Worm (Caenorhabditis elegans) whole organism, L3 larva: Measurements from ENCODE around the gene F32D8.3.

ENCODE experiments used
- R02D3.7 ChIP-seq: fragments of 150-350 bp; optimal IDR thresholded peaks from 2 replicates; lab custom pipeline; 2014; ENCODE audit warnings: missing biosample characterization, missing genetic modification characterization
- ZK546.5 ChIP-seq: sonication (generic microtip); optimal IDR thresholded peaks from 2 replicates; lab custom pipeline; 2017; ENCODE audit warnings: missing biosample characterization, missing genetic modification characterization
- ceh-16 ChIP-seq: sonication (generic microtip); optimal IDR thresholded peaks from 2 replicates; lab custom pipeline; 2017; ENCODE audit warnings: missing biosample characterization, missing genetic modification characterization
- ceh-28 ChIP-seq: fragments of 150-350 bp; optimal IDR thresholded peaks from 2 replicates; lab custom pipeline; 2014; ENCODE audit warnings: missing biosample characterization, missing genetic modification reagents, missing genetic modification characterization
- ceh-9 ChIP-seq: sonication (generic microtip); optimal IDR thresholded peaks from 2 replicates; lab custom pipeline; 2018; ENCODE audit warnings: missing biosample characterization, missing genetic modification characterization
- daf-12 ChIP-seq: fragments of 150-350 bp; optimal IDR thresholded peaks from 2 replicates; lab custom pipeline; 2014; ENCODE audit warnings: missing biosample characterization, missing genetic modification reagents, missing genetic modification characterization
- egl-27 ChIP-seq: sonication (generic microtip); optimal IDR thresholded peaks from 4 replicates; lab custom pipeline; 2017; ENCODE audit warnings: missing biosample characterization, missing genetic modification reagents, missing genetic modification characterization
- elt-1 ChIP-seq: fragments of 150-350 bp; optimal IDR thresholded peaks from 2 replicates; lab custom pipeline; 2014; ENCODE audit warnings: missing biosample characterization, missing genetic modification characterization
- elt-2 ChIP-seq: sonication (generic microtip); optimal IDR thresholded peaks from 2 replicates; lab custom pipeline; 2016; ENCODE audit warnings: missing genetic modification reagents, mild to moderate bottlenecking, missing genetic modification characterization, missing compliant biosample characterization
- eor-1 ChIP-seq, 2 experiments: fragments of 150-350 bp; optimal IDR thresholded peaks; 2 replicates each; lab custom pipeline; 2014 to 2018; ENCODE audit warnings: missing biosample characterization in 2 of 2, missing genetic modification characterization in 2 of 2
- fkh-10 ChIP-seq: sonication (generic microtip); optimal IDR thresholded peaks from 2 replicates; lab custom pipeline; 2017; ENCODE audit warnings: missing biosample characterization, missing genetic modification reagents, missing genetic modification characterization
- fkh-2 ChIP-seq: fragments of 150-350 bp; optimal IDR thresholded peaks from 2 replicates; lab custom pipeline; 2014; ENCODE audit warnings: missing biosample characterization, missing genetic modification reagents, missing genetic modification characterization
- fos-1 ChIP-seq: fragments of 150-350 bp; optimal IDR thresholded peaks from 2 replicates; lab custom pipeline; 2014; ENCODE audit warnings: missing biosample characterization, missing genetic modification characterization
- hmg-11 ChIP-seq: sonication (generic microtip); optimal IDR thresholded peaks from 2 replicates; lab custom pipeline; 2016; ENCODE audit warnings: missing genetic modification characterization, missing compliant biosample characterization
- jun-1 ChIP-seq: fragments of 150-350 bp; optimal IDR thresholded peaks from 2 replicates; lab custom pipeline; 2014; ENCODE audit warnings: missing biosample characterization, missing genetic modification reagents, missing genetic modification characterization
- lin-15B ChIP-seq: fragments of 150-350 bp; optimal IDR thresholded peaks from 2 replicates; lab custom pipeline; 2014; ENCODE audit warnings: missing biosample characterization, missing genetic modification characterization
- lin-39 ChIP-seq: fragments of 150-350 bp; optimal IDR thresholded peaks from 2 replicates; lab custom pipeline; 2018; ENCODE audit warnings: missing biosample characterization, missing genetic modification reagents, missing genetic modification characterization
- mdl-1 ChIP-seq: fragments of 150-350 bp; optimal IDR thresholded peaks from 2 replicates; lab custom pipeline; 2014; ENCODE audit warnings: missing biosample characterization, missing genetic modification characterization
- mml-1 ChIP-seq: fragments of 150-350 bp; sonication (generic microtip); optimal IDR thresholded peaks from 3 replicates; lab custom pipeline; 2014; ENCODE audit warnings: missing biosample characterization, missing genetic modification characterization
- nfya-1 ChIP-seq: sonication (generic microtip); optimal IDR thresholded peaks from 2 replicates; lab custom pipeline; 2017; ENCODE audit warnings: missing genetic modification characterization, mild to moderate bottlenecking, missing compliant biosample characterization, antibody characterized with exemption, moderate library complexity; ENCODE audit not compliant: insufficient read depth
- nhr-12 ChIP-seq: fragments of 150-350 bp; optimal IDR thresholded peaks from 2 replicates; lab custom pipeline; 2014; ENCODE audit warnings: missing biosample characterization, missing genetic modification characterization
- nhr-23 ChIP-seq: fragments of 150-350 bp; optimal IDR thresholded peaks from 2 replicates; lab custom pipeline; 2014; ENCODE audit warnings: missing biosample characterization, missing genetic modification reagents, missing genetic modification characterization
- nhr-237 ChIP-seq: fragments of 150-350 bp; optimal IDR thresholded peaks from 2 replicates; lab custom pipeline; 2014; ENCODE audit warnings: missing biosample characterization, missing genetic modification characterization
- nhr-25 ChIP-seq: sonication (generic microtip); optimal IDR thresholded peaks from 2 replicates; lab custom pipeline; 2017; ENCODE audit warnings: missing biosample characterization, missing genetic modification characterization
- nhr-28 ChIP-seq: fragments of 150-350 bp; optimal IDR thresholded peaks from 2 replicates; lab custom pipeline; 2014; ENCODE audit warnings: missing biosample characterization, missing genetic modification characterization
- nhr-43 ChIP-seq: sonication (generic microtip); optimal IDR thresholded peaks from 2 replicates; lab custom pipeline; 2016; ENCODE audit warnings: mild to moderate bottlenecking, missing genetic modification characterization, missing compliant biosample characterization; ENCODE audit not compliant: poor library complexity, severe bottlenecking
- nhr-67 ChIP-seq: fragments of 150-350 bp; optimal IDR thresholded peaks from 2 replicates; lab custom pipeline; 2014; ENCODE audit warnings: missing biosample characterization, missing genetic modification characterization
- nhr-76 ChIP-seq: fragments of 150-350 bp; sonication (generic microtip); optimal IDR thresholded peaks from 5 replicates; lab custom pipeline; 2014; ENCODE audit warnings: missing biosample characterization, missing genetic modification characterization
- nhr-77 ChIP-seq: fragments of 150-350 bp; optimal IDR thresholded peaks from 2 replicates; lab custom pipeline; 2014; ENCODE audit warnings: missing biosample characterization, missing genetic modification characterization
- pha-4 ChIP-seq: fragments of 150-350 bp; optimal IDR thresholded peaks from 2 replicates; lab custom pipeline; 2014; ENCODE audit warnings: missing biosample characterization, missing genetic modification reagents, missing genetic modification characterization
- pqm-1 ChIP-seq: fragments of 150-350 bp; optimal IDR thresholded peaks from 2 replicates; lab custom pipeline; 2017; ENCODE audit warnings: missing biosample characterization, missing genetic modification characterization, inconsistent platforms
- skn-1 ChIP-seq: fragments of 150-350 bp; optimal IDR thresholded peaks from 2 replicates; lab custom pipeline; 2014; ENCODE audit warnings: missing biosample characterization, missing genetic modification characterization
- snpc-4 ChIP-seq: fragments of 150-350 bp; optimal IDR thresholded peaks from 2 replicates; lab custom pipeline; 2014; ENCODE audit warnings: missing biosample characterization, missing genetic modification characterization
- tbx-2 ChIP-seq: sonication (generic microtip); optimal IDR thresholded peaks from 2 replicates; lab custom pipeline; 2016; ENCODE audit warnings: mild to moderate bottlenecking, missing genetic modification characterization, missing compliant biosample characterization
- unc-39 ChIP-seq: sonication (generic microtip); optimal IDR thresholded peaks from 4 replicates; lab custom pipeline; 2017; ENCODE audit warnings: missing biosample characterization, missing genetic modification characterization
- unc-62 ChIP-seq: fragments of 150-350 bp; sonication (generic microtip); optimal IDR thresholded peaks from 4 replicates; lab custom pipeline; 2014; ENCODE audit warnings: missing biosample characterization, missing genetic modification reagents, missing genetic modification characterization
- zag-1 ChIP-seq: fragments of 150-350 bp; optimal IDR thresholded peaks from 2 replicates; lab custom pipeline; 2014; ENCODE audit warnings: missing biosample characterization, missing genetic modification characterization
- ztf-11 ChIP-seq: fragments of 150-350 bp; optimal IDR thresholded peaks from 2 replicates; lab custom pipeline; 2014; ENCODE audit warnings: missing biosample characterization, missing genetic modification characterization
- ztf-4 ChIP-seq: fragments of 150-350 bp; optimal IDR thresholded peaks from 2 replicates; lab custom pipeline; 2014; ENCODE audit warnings: missing biosample characterization, missing genetic modification characterization

The F32D8.3 gene

DNA sequence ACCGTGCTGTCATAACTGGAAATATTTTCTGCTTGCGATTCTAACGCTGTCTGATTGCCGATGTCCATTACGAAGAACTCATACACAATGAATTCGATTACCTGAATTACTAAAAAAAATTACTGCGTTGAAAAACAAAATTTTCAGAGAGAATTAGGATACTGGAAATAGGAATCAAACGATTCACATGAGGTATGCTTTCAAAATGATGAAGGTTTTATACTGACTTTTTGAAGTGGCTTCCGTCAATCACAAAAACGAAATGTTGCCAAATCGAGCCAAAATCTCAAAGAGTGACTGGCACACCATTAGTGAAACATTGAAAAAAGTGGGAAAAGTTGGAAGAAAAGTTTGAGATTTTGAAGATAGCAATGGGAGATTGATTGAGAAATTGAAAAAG, 22.4 kb downstream of the F32D8.3 start, which contains the start of gene zzz-1:
zzz-1 (minus strand) TSS at position 101 of the 400 bp plus-strand sequence.
- TF ChIP-seq zag-1, result no peak
- peak; percentile 86 for TF ChIP-seq elt-1 (tag; lab: Kevin White, UChicago)
- TF ChIP-seq fos-1 (tag; lab: Kevin White, UChicago), result no peak
- TF ChIP-seq ceh-28 (tag; lab: Kevin White, UChicago), result no peak

DNA sequence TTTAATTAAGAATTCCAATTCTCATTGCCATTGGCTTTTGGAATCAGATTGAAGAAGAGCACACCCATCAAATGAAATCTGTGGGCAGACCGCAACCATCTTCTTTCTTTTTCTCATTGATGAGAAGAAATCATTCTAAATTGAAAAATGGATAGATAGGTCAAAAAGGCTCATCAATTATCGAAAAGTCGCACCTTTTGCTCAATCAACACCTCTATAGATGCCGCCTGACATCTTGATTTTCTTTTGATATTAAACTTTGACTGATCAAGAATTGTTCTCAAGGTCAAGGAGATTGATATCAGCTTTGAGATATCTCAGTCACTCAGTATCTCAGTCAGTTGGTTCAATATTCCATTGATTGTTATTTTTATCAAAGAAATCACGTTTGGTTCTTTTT, 23.3 kb downstream of the F32D8.3 start:
- TF ChIP-seq ceh-28 (tag; lab: Kevin White, UChicago), result no peak
- no peak for TF ChIP-seq pha-4 (tag; lab: Kevin White, UChicago)
- TF ChIP-seq nhr-28 (tag; lab: Kevin White, UChicago), result no peak
- TF ChIP-seq daf-12, result no peak
- TF ChIP-seq ceh-9 (tag; lab: Kevin White, UChicago), result no peak
- no peak for TF ChIP-seq mml-1 (tag; lab: Kevin White, UChicago)
- TF ChIP-seq fkh-10 (GFP tag; lab: Kevin White, UChicago), result no peak

DNA sequence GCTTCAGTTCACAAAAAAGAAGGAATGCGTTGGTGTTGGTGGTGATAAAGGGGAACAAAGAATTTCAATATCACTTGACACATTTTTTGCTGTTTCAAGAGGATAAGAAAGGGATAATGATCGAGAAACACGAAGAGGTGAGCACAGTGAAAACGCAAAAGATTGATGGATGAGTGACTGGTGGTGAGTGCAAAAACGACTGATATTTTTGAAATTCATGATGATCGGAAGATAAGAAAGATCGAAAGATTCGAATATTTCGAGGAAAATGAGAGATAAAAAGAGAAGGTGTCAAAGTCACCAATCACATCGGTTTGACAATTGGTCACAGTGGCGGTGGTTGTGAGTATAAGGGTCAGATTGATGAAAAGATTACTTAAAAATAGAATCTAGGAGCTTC, 29.3 kb downstream of the F32D8.3 start:
- TF ChIP-seq R02D3.7 (tag; lab: Kevin White, UChicago), result no peak
- no peak for TF ChIP-seq hmg-11 (tag; lab: Kevin White, UChicago)
- TF ChIP-seq ztf-4 (tag; lab: Kevin White, UChicago), result no peak
- no peak for TF ChIP-seq pqm-1 (tag; lab: Kevin White, UChicago)
- TF ChIP-seq unc-39 (tag; lab: Kevin White, UChicago), result no peak
- no peak for TF ChIP-seq nhr-12 (tag; lab: Kevin White, UChicago)
- no peak for TF ChIP-seq ZK546.5 (tag; lab: Kevin White, UChicago)
- TF ChIP-seq mdl-1 (tag; lab: Kevin White, UChicago), result no peak
- no peak for TF ChIP-seq daf-12
- no peak for TF ChIP-seq tbx-2
- TF ChIP-seq nhr-77 (tag; lab: Kevin White, UChicago), result no peak
- TF ChIP-seq nhr-23 (tag; lab: Kevin White, UChicago), result no peak
- peak; percentile 82 for TF ChIP-seq unc-62 (GFP tag; lab: Kevin White, UChicago)
- no peak for TF ChIP-seq zag-1
- TF ChIP-seq snpc-4 (tag; lab: Kevin White, UChicago), result no peak
- no peak for TF ChIP-seq lin-39
- TF ChIP-seq jun-1 (tag; lab: Kevin White, UChicago), result no peak
- TF ChIP-seq skn-1 (tag; lab: Kevin White, UChicago), result no peak
- TF ChIP-seq pha-4 (tag; lab: Kevin White, UChicago), result no peak
- TF ChIP-seq nfya-1, result peak; percentile 15
- no peak for TF ChIP-seq elt-2
- no peak for TF ChIP-seq egl-27 (tag; lab: Kevin White, UChicago)
- TF ChIP-seq elt-1 (tag; lab: Kevin White, UChicago), result peak; percentile 76
- TF ChIP-seq fkh-10 (GFP tag; lab: Kevin White, UChicago), result no peak
- no peak for TF ChIP-seq ceh-16 (tag; lab: Kevin White, UChicago)
- TF ChIP-seq, all 47 proteins: peak for 3

DNA sequence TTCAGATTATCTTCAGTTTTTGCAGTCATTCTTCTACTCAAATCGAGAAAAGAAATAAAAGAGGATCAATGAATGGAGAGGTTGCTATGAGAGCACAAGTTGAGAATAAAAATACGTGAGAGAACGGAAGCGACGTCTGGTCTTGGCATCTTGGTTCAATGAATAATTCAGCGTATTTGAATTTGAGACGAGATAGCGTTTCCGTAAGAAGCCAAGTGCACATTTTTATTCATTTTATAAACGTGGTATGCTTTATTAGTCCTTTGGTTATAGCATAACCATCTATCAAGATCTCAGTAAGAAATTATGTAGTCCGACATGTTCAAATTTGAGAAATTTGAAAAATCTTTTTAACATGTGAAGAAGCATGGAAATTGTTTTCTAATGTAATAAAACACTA, 31.7 kb downstream of the F32D8.3 start, which contains the start of gene F58B4.2:
F58B4.2 (minus strand) TSS at position 101 of the 400 bp plus-strand sequence.
- no peak for TF ChIP-seq ztf-11 (tag; lab: Kevin White, UChicago)
- no peak for TF ChIP-seq jun-1 (tag; lab: Kevin White, UChicago)
- TF ChIP-seq daf-12, result no peak
- no peak for TF ChIP-seq mml-1 (tag; lab: Kevin White, UChicago)
- TF ChIP-seq lin-39, result no peak
- TF ChIP-seq nhr-28 (tag; lab: Kevin White, UChicago), result no peak
- no peak for TF ChIP-seq lin-15B
- TF ChIP-seq nhr-67 (tag; lab: Kevin White, UChicago), result no peak
- TF ChIP-seq ztf-4 (tag; lab: Kevin White, UChicago), result no peak

DNA sequence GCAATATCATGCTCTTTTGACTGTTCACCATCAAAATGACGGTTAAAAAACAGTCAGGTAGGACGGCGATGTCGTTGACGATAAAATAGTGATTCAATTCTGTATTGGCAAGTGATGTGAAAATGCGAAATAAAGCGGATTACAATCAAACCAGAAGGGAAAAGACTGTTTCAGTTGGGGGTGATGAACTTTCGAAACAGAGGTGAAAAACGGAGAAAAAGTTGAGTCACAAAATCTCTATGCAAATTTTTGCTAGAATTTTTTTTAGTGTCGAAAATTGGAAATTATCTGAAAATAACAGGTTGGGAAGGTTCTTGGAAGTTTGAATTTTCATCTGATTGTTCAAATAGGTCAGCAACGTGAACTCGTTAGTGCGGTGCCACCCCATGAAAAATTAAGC, 35.1 kb downstream of the F32D8.3 start, which contains the start of gene nas-31:
nas-31 (minus strand) TSS at position 101 of the 400 bp plus-strand sequence.
- TF ChIP-seq unc-39 (tag; lab: Kevin White, UChicago), result no peak
- TF ChIP-seq ZK546.5 (tag; lab: Kevin White, UChicago), result no peak
- TF ChIP-seq eor-1 (tag; optimal IDR thresholded peaks at IDR 0.05; lab: Kevin White, UChicago), result no peak
- TF ChIP-seq nhr-12 (tag; lab: Kevin White, UChicago), result no peak
- no peak for TF ChIP-seq jun-1 (tag; lab: Kevin White, UChicago)
- TF ChIP-seq nhr-25 (tag; lab: Kevin White, UChicago), result no peak
- no peak for TF ChIP-seq nhr-67 (tag; lab: Kevin White, UChicago)
- TF ChIP-seq nhr-23 (tag; lab: Kevin White, UChicago), result no peak
- TF ChIP-seq zag-1, result no peak
- TF ChIP-seq ceh-28 (tag; lab: Kevin White, UChicago), result no peak
- no peak for TF ChIP-seq fkh-2
- TF ChIP-seq elt-2, result no peak
- TF ChIP-seq egl-27 (tag; lab: Kevin White, UChicago), result no peak
- TF ChIP-seq nhr-76 (tag; lab: Kevin White, UChicago), result no peak
- no peak for TF ChIP-seq pha-4 (tag; lab: Kevin White, UChicago)
- TF ChIP-seq nhr-43 (tag; lab: Kevin White, UChicago), result no peak
- TF ChIP-seq nhr-237 (tag; lab: Kevin White, UChicago), result no peak
- no peak for TF ChIP-seq ceh-9 (tag; lab: Kevin White, UChicago)
